Worm (Caenorhabditis elegans): ENCODE measurements around the gene rps-27.

- TF ChIP-seq snpc-4 (tag; optimal IDR thresholded peaks at IDR 0.05) (no peak), nhr-237 (tag; optimal IDR thresholded peaks at IDR 0.05) (no peak), unc-39 (tag; optimal IDR thresholded peaks at IDR 0.05) (no peak), ztf-11 (tag; optimal IDR thresholded peaks at IDR 0.05) (no peak), lin-13 (tag; optimal IDR thresholded peaks at IDR 0.05) (no peak), unc-62 (GFP tag; optimal IDR thresholded peaks at IDR 0.05) (no peak), mab-5 (tag; optimal IDR thresholded peaks at IDR 0.05) (no peak), lsy-2 (tag; optimal IDR thresholded peaks at IDR 0.05) (no peak), nhr-76 (tag; optimal IDR thresholded peaks at IDR 0.05) (no peak), nhr-28 (tag; optimal IDR thresholded peaks at IDR 0.05) (no peak), sem-2 (GFP tag; optimal IDR thresholded peaks at IDR 0.05) (no peak), nhr-2 (tag; optimal IDR thresholded peaks at IDR 0.05) (no peak)
Measured at ce11 chrV:123915-124314, 20.0 kb upstream of the rps-27 start.

All from whole organism, mixed stage, embryonic.